Fruit fly (Drosophila melanogaster): ENCODE data around the gene CG3213.

Gene CG3213

dm6 chr2L:3475948-3476347 lies 43.5 kb downstream of the CG3213 start (continued):
- TF ChIP-seq Myb (GFP tag; optimal IDR thresholded peaks at IDR 0.05) (peak; percentile 24), sob (GFP tag; IDR thresholded peaks at IDR 0.05) (peak; percentile 51; the same call in 1 of the 2 replicates), Spps (tag; optimal IDR thresholded peaks at IDR 0.05) (no peak), CG34376 (GFP tag; optimal IDR thresholded peaks at IDR 0.05) (no peak), Hr3 (GFP tag; optimal IDR thresholded peaks at IDR 0.05) (peak; percentile 49), cato (GFP tag; optimal IDR thresholded peaks at IDR 0.05; ENCODE audit: borderline replicate concordance) (peak; percentile 10), kay (GFP tag; optimal IDR thresholded peaks at IDR 0.05) (peak; percentile 11), lmd (GFP tag; IDR thresholded peaks at IDR 0.05) (peak; percentile 76), Dip2 (GFP tag; IDR thresholded peaks at IDR 0.05) (no peak), sd (tag; optimal IDR thresholded peaks at IDR 0.05) (peak; percentile 18), nerfin-2 (GFP tag; IDR thresholded peaks at IDR 0.05; ENCODE audit: partially characterized antibody) (no peak), ham (GFP tag; IDR thresholded peaks at IDR 0.05) (no peak), CG16813 (GFP tag; IDR thresholded peaks at IDR 0.05; ENCODE audit: partially characterized antibody) (no peak), Dbx (GFP tag; IDR thresholded peaks at IDR 0.05) (peak; percentile 55; the same call in 1 of the 3 replicates), HLH3B (GFP tag; IDR thresholded peaks at IDR 0.05) (no peak), bbx (GFP tag; IDR thresholded peaks at IDR 0.05; ENCODE audit: partially characterized antibody) (no peak), Ets97D (GFP tag; optimal IDR thresholded peaks at IDR 0.05) (no peak), PHDP (tag; optimal IDR thresholded peaks at IDR 0.05) (peak; percentile 64), Nf-YA (GFP tag; IDR thresholded peaks at IDR 0.05) (no peak), CG8944 (GFP tag; optimal IDR thresholded peaks at IDR 0.05) (no peak), fd96Cb (tag; optimal IDR thresholded peaks at IDR 0.05) (peak; percentile 65), CG11504 (tag; optimal IDR thresholded peaks at IDR 0.05) (peak; percentile 77), CG13296 (GFP tag; optimal IDR thresholded peaks at IDR 0.05) (peak; percentile 69), br (optimal IDR thresholded peaks at IDR 0.05) (no peak), CG11456 (GFP tag; IDR thresholded peaks at IDR 0.05) (0 out of 3 replicates have a peak, but pooled peaks have one; percentile 62), hkb (optimal IDR thresholded peaks at IDR 0.05) (no peak), hkb (GFP tag; IDR thresholded peaks at IDR 0.05) (no peak), CG7556 (GFP tag; optimal IDR thresholded peaks at IDR 0.05) (peak; percentile 84), CG12219 (GFP tag; optimal IDR thresholded peaks at IDR 0.05) (peak; percentile 24), CG12744 (GFP tag; optimal IDR thresholded peaks at IDR 0.05) (peak; percentile 26), Antp (GFP tag; optimal IDR thresholded peaks at IDR 0.05) (peak; percentile 22), cwo (GFP tag; optimal IDR thresholded peaks at IDR 0.05) (peak; percentile 70), run (tag; optimal IDR thresholded peaks at IDR 0.05) (peak; percentile 33), CG1792 (GFP tag; optimal IDR thresholded peaks at IDR 0.05) (no peak), Rx (GFP tag; IDR thresholded peaks at IDR 0.05) (no peak), CG17361 (GFP tag; IDR thresholded peaks at IDR 0.05) (peak; percentile 72; the same call in 2 of the 3 replicates), Dip3 (GFP tag; optimal IDR thresholded peaks at IDR 0.05) (peak; percentile 48), ac (GFP tag; optimal IDR thresholded peaks at IDR 0.05) (no peak), CG18619 (GFP tag; optimal IDR thresholded peaks at IDR 0.05) (peak; percentile 82), grau (tag; optimal IDR thresholded peaks at IDR 0.05) (peak; percentile 73), CG18599 (GFP tag; optimal IDR thresholded peaks at IDR 0.05) (peak; percentile 77), dati (GFP tag; IDR thresholded peaks at IDR 0.05) (no peak), CG2678 (tag; optimal IDR thresholded peaks at IDR 0.05) (peak; percentile 84), CrebB (tag; optimal IDR thresholded peaks at IDR 0.05) (no peak), CG3065 (GFP tag; optimal IDR thresholded peaks at IDR 0.05) (no peak), CG1603 (tag; optimal IDR thresholded peaks at IDR 0.05) (peak; percentile 51), CG32772 (GFP tag; IDR thresholded peaks at IDR 0.05) (peak; percentile 7; the same call in 1 of the 2 replicates), unpg (GFP tag; optimal IDR thresholded peaks at IDR 0.05) (peak; percentile 57), ATbp (GFP tag; optimal IDR thresholded peaks at IDR 0.05) (peak; percentile 51), ttk (GFP tag; IDR thresholded peaks at IDR 0.05) (0 out of 2 replicates have a peak, but pooled peaks have one; percentile 37), Ets65A (GFP tag) (no peak), Mad (GFP tag; optimal IDR thresholded peaks at IDR 0.05) (peak; percentile 4)

All from whole organism, embryonic.